Worm (Caenorhabditis elegans): Measurements from ENCODE around the gene hecd-1.

hecd-1 gene

ce11 chrIV:7149020-7149601 is 4.6 kb upstream of the hecd-1 start, which contains the start of gene C34D4.4 (continued):
- TF ChIP-seq lsy-2 (tag; optimal IDR thresholded peaks at IDR 0.05) = peak; percentile 44 to 96
- no peak for TF ChIP-seq T20F7.1 (GFP tag; optimal IDR thresholded peaks at IDR 0.05)
- TF ChIP-seq set-16 (GFP tag; IDR thresholded peaks at IDR 0.05) = no peak
- no peak for TF ChIP-seq lim-7 (GFP tag; IDR thresholded peaks at IDR 0.05)
- peak; percentile 46 for TF ChIP-seq ama-1 (optimal IDR thresholded peaks at IDR 0.05)
- no peak for TF ChIP-seq nhr-77 (tag; optimal IDR thresholded peaks at IDR 0.05)
- no peak for TF ChIP-seq nhr-111 (GFP tag; optimal IDR thresholded peaks at IDR 0.05)
- no peak for TF ChIP-seq nhr-42 (GFP tag; IDR thresholded peaks at IDR 0.05)
- TF ChIP-seq arid-1 (GFP tag; conservative IDR thresholded peaks at IDR 0.05) = 0 out of 2 replicates have a peak, but pooled peaks have one; percentile 37
- no peak for TF ChIP-seq fos-1 (tag; optimal IDR thresholded peaks at IDR 0.05)
- no peak for TF ChIP-seq nhr-76 (tag; optimal IDR thresholded peaks at IDR 0.05)
- no peak for TF ChIP-seq pqm-1 (tag; optimal IDR thresholded peaks at IDR 0.05)
- TF ChIP-seq F37D6.2 (tag; optimal IDR thresholded peaks at IDR 0.05) = no peak
- no peak for TF ChIP-seq ceh-44 (GFP tag; IDR thresholded peaks at IDR 0.05)
- TF ChIP-seq zip-2 (tag; optimal IDR thresholded peaks at IDR 0.05) = no peak
- no peak for TF ChIP-seq ceh-20 (GFP tag; IDR thresholded peaks at IDR 0.05)
- peak; percentile 52 for TF ChIP-seq mes-2 (tag; optimal IDR thresholded peaks at IDR 0.05; ENCODE audit: poor library complexity, severe bottlenecking)
- TF ChIP-seq tag-97 (GFP tag; IDR thresholded peaks at IDR 0.05) = no peak
- no peak for TF ChIP-seq lin-39 (tag; optimal IDR thresholded peaks at IDR 0.05)
- TF ChIP-seq dmd-6 (GFP tag; IDR thresholded peaks at IDR 0.05) = 0 out of 2 replicates have a peak, but pooled peaks have one; percentile 15
- peak; percentile 1 for TF ChIP-seq hlh-30 (tag; optimal IDR thresholded peaks at IDR 0.05; ENCODE audit: insufficient read depth)
- TF ChIP-seq ceh-82 (tag; optimal IDR thresholded peaks at IDR 0.05) = no peak
- TF ChIP-seq skn-1 (tag; optimal IDR thresholded peaks at IDR 0.05) = no peak
- no peak for TF ChIP-seq lir-3 (tag; optimal IDR thresholded peaks at IDR 0.05)
- no peak for TF ChIP-seq nhr-11 (tag; optimal IDR thresholded peaks at IDR 0.05)
- no peak for TF ChIP-seq egl-27 (tag; optimal IDR thresholded peaks at IDR 0.05)
- TF ChIP-seq Y5F2A.4 (GFP tag; optimal IDR thresholded peaks at IDR 0.05) = no peak
- TF ChIP-seq dpl-1 (GFP tag; optimal IDR thresholded peaks at IDR 0.05) = peak; percentile 58
- TF ChIP-seq R02D3.7 (tag; optimal IDR thresholded peaks at IDR 0.05) = no peak
- no peak for TF ChIP-seq dve-1 (tag; optimal IDR thresholded peaks at IDR 0.05; ENCODE audit: insufficient read depth)
- peak; percentile 25 for TF ChIP-seq hlh-11 (tag; optimal IDR thresholded peaks at IDR 0.05)
- TF ChIP-seq F10B5.3 (tag; optimal IDR thresholded peaks at IDR 0.05) = no peak
- TF ChIP-seq fkh-10 (GFP tag; optimal IDR thresholded peaks at IDR 0.05) = no peak
- TF ChIP-seq nhr-237 (tag; optimal IDR thresholded peaks at IDR 0.05) = no peak
- no peak for TF ChIP-seq lin-15B (tag; optimal IDR thresholded peaks at IDR 0.05)
- no peak for TF ChIP-seq mxl-3 (GFP tag; optimal IDR thresholded peaks at IDR 0.05)
- no peak for TF ChIP-seq mxl-2 (GFP tag; conservative IDR thresholded peaks at IDR 0.05)
- no peak for TF ChIP-seq vab-7 (GFP tag; IDR thresholded peaks at IDR 0.05)
- no peak for TF ChIP-seq dmd-9 (GFP tag; IDR thresholded peaks at IDR 0.05)
- no peak for TF ChIP-seq ces-1 (GFP tag; optimal IDR thresholded peaks at IDR 0.05)
- no peak for TF ChIP-seq daf-12 (tag; optimal IDR thresholded peaks at IDR 0.05)
- no peak for TF ChIP-seq nhr-48 (tag; optimal IDR thresholded peaks at IDR 0.05)
- TF ChIP-seq unc-39 (tag; optimal IDR thresholded peaks at IDR 0.05) = no peak
- TF ChIP-seq nhr-28 (tag; optimal IDR thresholded peaks at IDR 0.05) = peak; percentile 5
- no peak for TF ChIP-seq Y48G9A.11 (GFP tag; IDR thresholded peaks at IDR 0.05)
- TF ChIP-seq F44E2.7 (GFP tag; IDR thresholded peaks at IDR 0.05) = no peak
- TF ChIP-seq nhr-41 (GFP tag; IDR thresholded peaks at IDR 0.05) = no peak
